Worm (Caenorhabditis elegans) whole organism, L3 larva: ENCODE results near the gene R10E8.2.
"Not testable (repeated sequence)": the region's sequence is repeated elsewhere in the genome, so short reads cannot be mapped to it uniquely, and the experiment has no call there.

Source experiments
- R02D3.7 ChIP-seq: fragments of 150-350 bp; optimal IDR thresholded peaks from 2 replicates; lab custom pipeline; 2014; ENCODE audit warnings: missing biosample characterization, missing genetic modification characterization
- aly-2 ChIP-seq: fragments of 150-350 bp; optimal IDR thresholded peaks from 2 replicates; lab custom pipeline; 2014; ENCODE audit warnings: missing biosample characterization, missing genetic modification characterization
- ama-1 ChIP-seq: fragments of 150-350 bp; optimal IDR thresholded peaks from 2 replicates; lab custom pipeline; 2018
- ceh-16 ChIP-seq: sonication (generic microtip); optimal IDR thresholded peaks from 2 replicates; lab custom pipeline; 2017; ENCODE audit warnings: missing biosample characterization, missing genetic modification characterization
- ceh-28 ChIP-seq: fragments of 150-350 bp; optimal IDR thresholded peaks from 2 replicates; lab custom pipeline; 2014; ENCODE audit warnings: missing biosample characterization, missing genetic modification reagents, missing genetic modification characterization
- ceh-9 ChIP-seq: sonication (generic microtip); optimal IDR thresholded peaks from 2 replicates; lab custom pipeline; 2018; ENCODE audit warnings: missing biosample characterization, missing genetic modification characterization
- daf-12 ChIP-seq: fragments of 150-350 bp; optimal IDR thresholded peaks from 2 replicates; lab custom pipeline; 2014; ENCODE audit warnings: missing biosample characterization, missing genetic modification reagents, missing genetic modification characterization
- egl-27 ChIP-seq: sonication (generic microtip); optimal IDR thresholded peaks from 4 replicates; lab custom pipeline; 2017; ENCODE audit warnings: missing biosample characterization, missing genetic modification reagents, missing genetic modification characterization
- egl-5 ChIP-seq: fragments of 150-350 bp; optimal IDR thresholded peaks from 2 replicates; lab custom pipeline; 2017; ENCODE audit warnings: missing biosample characterization, missing genetic modification reagents, missing genetic modification characterization, inconsistent platforms
- elt-1 ChIP-seq: fragments of 150-350 bp; optimal IDR thresholded peaks from 2 replicates; lab custom pipeline; 2014; ENCODE audit warnings: missing biosample characterization, missing genetic modification characterization
- elt-3 ChIP-seq, 3 experiments: fragments of 150-350 bp in 1 of 3; sonication (generic microtip) in 2 of 3; optimal IDR thresholded peaks; 2 replicates in 2 of 3; 4 replicates in 1 of 3; lab custom pipeline; 2014 to 2017; ENCODE audit warnings: missing biosample characterization in 3 of 3, missing genetic modification characterization in 3 of 3
- fkh-10 ChIP-seq: sonication (generic microtip); optimal IDR thresholded peaks from 2 replicates; lab custom pipeline; 2017; ENCODE audit warnings: missing biosample characterization, missing genetic modification reagents, missing genetic modification characterization
- fkh-2 ChIP-seq: fragments of 150-350 bp; optimal IDR thresholded peaks from 2 replicates; lab custom pipeline; 2014; ENCODE audit warnings: missing biosample characterization, missing genetic modification reagents, missing genetic modification characterization
- hmg-11 ChIP-seq: sonication (generic microtip); optimal IDR thresholded peaks from 2 replicates; lab custom pipeline; 2016; ENCODE audit warnings: missing genetic modification characterization, missing compliant biosample characterization
- lin-15B ChIP-seq: fragments of 150-350 bp; optimal IDR thresholded peaks from 2 replicates; lab custom pipeline; 2014; ENCODE audit warnings: missing biosample characterization, missing genetic modification characterization
- mdl-1 ChIP-seq: fragments of 150-350 bp; optimal IDR thresholded peaks from 2 replicates; lab custom pipeline; 2014; ENCODE audit warnings: missing biosample characterization, missing genetic modification characterization
- nfya-1 ChIP-seq: sonication (generic microtip); optimal IDR thresholded peaks from 2 replicates; lab custom pipeline; 2017; ENCODE audit warnings: missing genetic modification characterization, mild to moderate bottlenecking, missing compliant biosample characterization, antibody characterized with exemption, moderate library complexity; ENCODE audit not compliant: insufficient read depth
- nhr-11 ChIP-seq: fragments of 150-350 bp; optimal IDR thresholded peaks from 2 replicates; lab custom pipeline; 2014; ENCODE audit warnings: missing biosample characterization, missing genetic modification characterization
- nhr-23 ChIP-seq: fragments of 150-350 bp; optimal IDR thresholded peaks from 2 replicates; lab custom pipeline; 2014; ENCODE audit warnings: missing biosample characterization, missing genetic modification reagents, missing genetic modification characterization
- nhr-237 ChIP-seq: fragments of 150-350 bp; optimal IDR thresholded peaks from 2 replicates; lab custom pipeline; 2014; ENCODE audit warnings: missing biosample characterization, missing genetic modification characterization
- nhr-25 ChIP-seq: sonication (generic microtip); optimal IDR thresholded peaks from 2 replicates; lab custom pipeline; 2017; ENCODE audit warnings: missing biosample characterization, missing genetic modification characterization
- nhr-28 ChIP-seq: fragments of 150-350 bp; optimal IDR thresholded peaks from 2 replicates; lab custom pipeline; 2014; ENCODE audit warnings: missing biosample characterization, missing genetic modification characterization
- nhr-43 ChIP-seq: sonication (generic microtip); optimal IDR thresholded peaks from 2 replicates; lab custom pipeline; 2016; ENCODE audit warnings: mild to moderate bottlenecking, missing genetic modification characterization, missing compliant biosample characterization; ENCODE audit not compliant: poor library complexity, severe bottlenecking
- nhr-76 ChIP-seq: fragments of 150-350 bp; sonication (generic microtip); optimal IDR thresholded peaks from 5 replicates; lab custom pipeline; 2014; ENCODE audit warnings: missing biosample characterization, missing genetic modification characterization
- nhr-77 ChIP-seq: fragments of 150-350 bp; optimal IDR thresholded peaks from 2 replicates; lab custom pipeline; 2014; ENCODE audit warnings: missing biosample characterization, missing genetic modification characterization
- pha-4 ChIP-seq: fragments of 150-350 bp; optimal IDR thresholded peaks from 2 replicates; lab custom pipeline; 2014; ENCODE audit warnings: missing biosample characterization, missing genetic modification reagents, missing genetic modification characterization
- sea-2 ChIP-seq: fragments of 150-350 bp; sonication (generic microtip); optimal IDR thresholded peaks from 4 replicates; lab custom pipeline; 2014; ENCODE audit warnings: missing biosample characterization, missing genetic modification reagents, missing genetic modification characterization
- unc-39 ChIP-seq: sonication (generic microtip); optimal IDR thresholded peaks from 4 replicates; lab custom pipeline; 2017; ENCODE audit warnings: missing biosample characterization, missing genetic modification characterization
- ztf-11 ChIP-seq: fragments of 150-350 bp; optimal IDR thresholded peaks from 2 replicates; lab custom pipeline; 2014; ENCODE audit warnings: missing biosample characterization, missing genetic modification characterization
- ztf-4 ChIP-seq: fragments of 150-350 bp; optimal IDR thresholded peaks from 2 replicates; lab custom pipeline; 2014; ENCODE audit warnings: missing biosample characterization, missing genetic modification characterization

R10E8.2 gene

ce11 chrV:18253494-18253893 is at the start of gene R10E8.2:
TSS of gene R10E8.2 (plus strand) at chrV:18253794.
- no peak for TF ChIP-seq nhr-23 (tag; lab: Kevin White, UChicago)
- no peak for TF ChIP-seq nhr-11
- TF ChIP-seq nfya-1 (tag; lab: Kevin White, UChicago), result no peak
- TF ChIP-seq pha-4, result no peak
- TF ChIP-seq ceh-9 (tag; lab: Kevin White, UChicago), result no peak
- TF ChIP-seq egl-5 (tag; lab: Kevin White, UChicago), result no peak
- TF ChIP-seq fkh-2, result no peak
- TF ChIP-seq nhr-28 (tag; lab: Kevin White, UChicago), result no peak
- TF ChIP-seq ceh-16 (tag; lab: Kevin White, UChicago), result no peak
- no peak for TF ChIP-seq ztf-4 (tag; lab: Kevin White, UChicago)
- TF ChIP-seq elt-1, result no peak
- no peak for TF ChIP-seq hmg-11 (tag; lab: Kevin White, UChicago)
- TF ChIP-seq lin-15B (tag; lab: Kevin White, UChicago), result no peak
- TF ChIP-seq egl-27 (tag; lab: Kevin White, UChicago), result no peak

DNA sequence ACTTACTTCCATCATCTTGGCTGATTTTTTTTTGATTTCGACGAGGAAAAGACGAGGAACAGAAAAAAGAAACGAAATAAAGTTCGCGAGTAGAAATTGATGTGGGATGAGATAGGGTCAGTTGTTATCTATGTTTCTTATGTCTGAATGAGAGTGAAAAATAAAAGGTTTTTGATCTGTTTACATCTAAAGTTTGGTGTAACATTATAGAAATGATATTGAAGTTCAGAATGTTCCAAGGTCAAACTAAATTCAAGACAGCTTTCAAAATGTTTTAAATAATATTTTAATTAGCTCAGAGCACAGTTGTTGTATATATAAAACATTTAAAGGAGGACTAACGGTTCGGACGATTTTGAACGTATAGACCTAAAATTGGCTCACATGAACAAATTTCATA is 44.5 kb upstream of the R10E8.2 start, which contains the start of gene F16H6.7:
F16H6.7 (minus strand) TSS at position 101 of the 400 bp plus-strand sequence.
- TF ChIP-seq nhr-28 (tag; lab: Kevin White, UChicago) (no peak), lin-15B (tag; lab: Kevin White, UChicago) (no peak), nhr-11 (no peak), elt-3 (tag; optimal IDR thresholded peaks at IDR 0.05; lab: Kevin White, UChicago) (no peak), nhr-43 (tag; lab: Kevin White, UChicago) (no peak), nhr-77 (no peak), nhr-237 (no peak)

DNA sequence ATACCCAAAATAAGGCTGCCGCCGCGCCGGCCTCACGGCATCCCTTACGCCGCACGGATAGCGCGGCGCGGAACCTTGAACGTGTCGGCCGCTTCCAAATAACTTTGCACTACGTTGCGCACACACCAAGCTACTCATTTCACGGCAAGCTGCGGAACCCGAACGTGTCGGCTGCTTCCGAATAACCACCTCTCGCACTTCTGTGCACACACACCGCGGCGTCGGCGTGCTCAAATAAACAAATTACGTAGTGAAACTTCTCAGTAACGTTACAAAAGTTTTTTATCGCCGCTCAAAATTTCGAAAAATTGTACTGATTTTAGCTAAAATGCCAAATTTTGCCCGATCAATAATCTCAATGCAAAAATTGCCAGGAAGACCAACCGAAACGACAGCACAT is 40.7 kb upstream of the R10E8.2 start:
- TF ChIP-seq nhr-76 (tag; lab: Kevin White, UChicago) (no peak), nhr-23 (tag; lab: Kevin White, UChicago) (no peak), nhr-11 (no peak), nhr-28 (tag; lab: Kevin White, UChicago) (no peak), sea-2 (GFP tag; lab: Kevin White, UChicago) (no peak)

DNA sequence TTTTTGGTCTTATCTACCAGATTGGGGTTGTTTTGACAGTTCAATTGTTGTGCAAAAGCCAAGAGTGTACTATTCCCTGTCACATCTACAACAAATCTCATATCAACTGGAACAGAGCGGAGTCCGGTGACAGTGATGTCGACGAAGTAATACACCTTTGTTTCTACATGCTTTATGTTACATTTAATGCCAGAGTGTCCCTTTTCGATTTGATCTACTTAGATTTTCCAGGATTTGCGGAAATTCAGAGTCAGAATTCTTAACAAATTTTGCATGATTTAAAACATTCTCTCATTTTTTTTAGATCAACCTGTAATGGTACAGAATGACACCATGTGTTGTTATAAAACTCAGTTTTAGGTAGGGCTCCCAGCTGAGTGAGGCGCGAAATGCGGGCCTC is 37.4 kb upstream of the R10E8.2 start, which contains the start of gene F16H6.8:
F16H6.8 (minus strand) TSS at position 101 of the 400 bp plus-strand sequence.
- not testable (repeated sequence) for TF ChIP-seq ama-1 (lab: Kevin White, UChicago); ceh-16 (tag; lab: Kevin White, UChicago); R02D3.7 (tag; lab: Kevin White, UChicago)

- not testable (repeated sequence) for TF ChIP-seq nhr-43, ztf-11, nhr-25 (tag; lab: Kevin White, UChicago)
- TF ChIP-seq, all 47 proteins: peak for 0; not testable (repeated sequence) for 47
These were observed 36.8 kb upstream of the R10E8.2 start, which contains the start of gene F16H6.9 for ce11 chrV:18216784-18217183. TSS of gene F16H6.9 (plus strand) at chrV:18217084.

DNA sequence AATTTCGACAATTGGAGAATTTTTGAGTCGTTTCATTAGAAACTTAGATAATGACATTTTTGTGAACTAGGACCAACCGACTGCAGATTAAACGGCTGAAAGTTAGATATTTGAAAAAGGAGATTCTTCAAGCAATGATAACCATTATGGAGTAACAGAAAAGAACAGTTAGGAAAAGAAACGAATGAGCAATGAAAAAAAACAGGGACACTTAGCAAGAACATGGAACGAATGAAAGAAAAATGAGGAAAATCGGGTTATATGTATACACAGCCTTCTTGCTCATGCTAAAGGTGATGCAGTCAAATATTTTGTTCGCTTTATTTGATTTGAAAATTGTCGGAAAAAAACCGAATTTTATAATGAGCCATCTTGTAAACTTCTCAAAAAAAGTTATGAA is 29.2 kb upstream of the R10E8.2 start, which contains the start of gene F16H6.10:
F16H6.10 (minus strand) TSS at position 101 of the 400 bp plus-strand sequence.
- TF ChIP-seq ceh-9 (tag; lab: Kevin White, UChicago) (no peak), mdl-1 (tag; lab: Kevin White, UChicago) (no peak), R02D3.7 (tag; lab: Kevin White, UChicago) (no peak), fkh-10 (GFP tag; lab: Kevin White, UChicago) (no peak), aly-2 (tag; lab: Kevin White, UChicago) (no peak), ceh-28 (tag; lab: Kevin White, UChicago) (no peak), unc-39 (tag; lab: Kevin White, UChicago) (no peak), nhr-77 (no peak), daf-12 (tag; lab: Kevin White, UChicago) (no peak)
